Worm (Caenorhabditis elegans) whole organism, L3 larva: Measurements from ENCODE around the gene srbc-48.
"Not testable (repeated sequence)": the region's sequence is repeated elsewhere in the genome, so short reads cannot be mapped to it uniquely, and the experiment has no call there.

Experiments used
- R02D3.7 ChIP-seq: fragments of 150-350 bp; optimal IDR thresholded peaks from 2 replicates; lab custom pipeline; 2014; ENCODE audit warnings: missing biosample characterization, missing genetic modification characterization
- ZK546.5 ChIP-seq: sonication (generic microtip); optimal IDR thresholded peaks from 2 replicates; lab custom pipeline; 2017; ENCODE audit warnings: missing biosample characterization, missing genetic modification characterization
- aly-2 ChIP-seq: fragments of 150-350 bp; optimal IDR thresholded peaks from 2 replicates; lab custom pipeline; 2014; ENCODE audit warnings: missing biosample characterization, missing genetic modification characterization
- ceh-28 ChIP-seq: fragments of 150-350 bp; optimal IDR thresholded peaks from 2 replicates; lab custom pipeline; 2014; ENCODE audit warnings: missing biosample characterization, missing genetic modification reagents, missing genetic modification characterization
- ceh-82 ChIP-seq: fragments of 150-350 bp; optimal IDR thresholded peaks from 2 replicates; lab custom pipeline; 2014; ENCODE audit warnings: missing biosample characterization, missing genetic modification characterization
- ceh-9 ChIP-seq: sonication (generic microtip); optimal IDR thresholded peaks from 2 replicates; lab custom pipeline; 2018; ENCODE audit warnings: missing biosample characterization, missing genetic modification characterization
- egl-5 ChIP-seq: fragments of 150-350 bp; optimal IDR thresholded peaks from 2 replicates; lab custom pipeline; 2017; ENCODE audit warnings: missing biosample characterization, missing genetic modification reagents, missing genetic modification characterization, inconsistent platforms
- elt-1 ChIP-seq: fragments of 150-350 bp; optimal IDR thresholded peaks from 2 replicates; lab custom pipeline; 2014; ENCODE audit warnings: missing biosample characterization, missing genetic modification characterization
- elt-2 ChIP-seq: sonication (generic microtip); optimal IDR thresholded peaks from 2 replicates; lab custom pipeline; 2016; ENCODE audit warnings: missing genetic modification reagents, mild to moderate bottlenecking, missing genetic modification characterization, missing compliant biosample characterization
- hmg-11 ChIP-seq: sonication (generic microtip); optimal IDR thresholded peaks from 2 replicates; lab custom pipeline; 2016; ENCODE audit warnings: missing genetic modification characterization, missing compliant biosample characterization
- jun-1 ChIP-seq: fragments of 150-350 bp; optimal IDR thresholded peaks from 2 replicates; lab custom pipeline; 2014; ENCODE audit warnings: missing biosample characterization, missing genetic modification reagents, missing genetic modification characterization
- lin-39 ChIP-seq: fragments of 150-350 bp; optimal IDR thresholded peaks from 2 replicates; lab custom pipeline; 2018; ENCODE audit warnings: missing biosample characterization, missing genetic modification reagents, missing genetic modification characterization
- lsy-12 ChIP-seq: sonication (generic microtip); optimal IDR thresholded peaks from 2 replicates; lab custom pipeline; 2016; ENCODE audit warnings: mild to moderate bottlenecking, missing genetic modification characterization, missing compliant biosample characterization
- mdl-1 ChIP-seq: fragments of 150-350 bp; optimal IDR thresholded peaks from 2 replicates; lab custom pipeline; 2014; ENCODE audit warnings: missing biosample characterization, missing genetic modification characterization
- nfya-1 ChIP-seq: sonication (generic microtip); optimal IDR thresholded peaks from 2 replicates; lab custom pipeline; 2017; ENCODE audit warnings: missing genetic modification characterization, mild to moderate bottlenecking, missing compliant biosample characterization, antibody characterized with exemption, moderate library complexity; ENCODE audit not compliant: insufficient read depth
- nhr-11 ChIP-seq: fragments of 150-350 bp; optimal IDR thresholded peaks from 2 replicates; lab custom pipeline; 2014; ENCODE audit warnings: missing biosample characterization, missing genetic modification characterization
- nhr-12 ChIP-seq: fragments of 150-350 bp; optimal IDR thresholded peaks from 2 replicates; lab custom pipeline; 2014; ENCODE audit warnings: missing biosample characterization, missing genetic modification characterization
- nhr-23 ChIP-seq: fragments of 150-350 bp; optimal IDR thresholded peaks from 2 replicates; lab custom pipeline; 2014; ENCODE audit warnings: missing biosample characterization, missing genetic modification reagents, missing genetic modification characterization
- nhr-25 ChIP-seq: sonication (generic microtip); optimal IDR thresholded peaks from 2 replicates; lab custom pipeline; 2017; ENCODE audit warnings: missing biosample characterization, missing genetic modification characterization
- nhr-28 ChIP-seq: fragments of 150-350 bp; optimal IDR thresholded peaks from 2 replicates; lab custom pipeline; 2014; ENCODE audit warnings: missing biosample characterization, missing genetic modification characterization
- nhr-43 ChIP-seq: sonication (generic microtip); optimal IDR thresholded peaks from 2 replicates; lab custom pipeline; 2016; ENCODE audit warnings: mild to moderate bottlenecking, missing genetic modification characterization, missing compliant biosample characterization; ENCODE audit not compliant: poor library complexity, severe bottlenecking
- nhr-67 ChIP-seq: fragments of 150-350 bp; optimal IDR thresholded peaks from 2 replicates; lab custom pipeline; 2014; ENCODE audit warnings: missing biosample characterization, missing genetic modification characterization
- nhr-76 ChIP-seq: fragments of 150-350 bp; sonication (generic microtip); optimal IDR thresholded peaks from 5 replicates; lab custom pipeline; 2014; ENCODE audit warnings: missing biosample characterization, missing genetic modification characterization
- nhr-77 ChIP-seq: fragments of 150-350 bp; optimal IDR thresholded peaks from 2 replicates; lab custom pipeline; 2014; ENCODE audit warnings: missing biosample characterization, missing genetic modification characterization
- pha-4 ChIP-seq: fragments of 150-350 bp; optimal IDR thresholded peaks from 2 replicates; lab custom pipeline; 2014; ENCODE audit warnings: missing biosample characterization, missing genetic modification reagents, missing genetic modification characterization
- pqm-1 ChIP-seq: fragments of 150-350 bp; optimal IDR thresholded peaks from 2 replicates; lab custom pipeline; 2017; ENCODE audit warnings: missing biosample characterization, missing genetic modification characterization, inconsistent platforms
- sea-2 ChIP-seq: fragments of 150-350 bp; sonication (generic microtip); optimal IDR thresholded peaks from 4 replicates; lab custom pipeline; 2014; ENCODE audit warnings: missing biosample characterization, missing genetic modification reagents, missing genetic modification characterization
- skn-1 ChIP-seq: fragments of 150-350 bp; optimal IDR thresholded peaks from 2 replicates; lab custom pipeline; 2014; ENCODE audit warnings: missing biosample characterization, missing genetic modification characterization
- snpc-4 ChIP-seq: fragments of 150-350 bp; optimal IDR thresholded peaks from 2 replicates; lab custom pipeline; 2014; ENCODE audit warnings: missing biosample characterization, missing genetic modification characterization
- unc-62 ChIP-seq: fragments of 150-350 bp; sonication (generic microtip); optimal IDR thresholded peaks from 4 replicates; lab custom pipeline; 2014; ENCODE audit warnings: missing biosample characterization, missing genetic modification reagents, missing genetic modification characterization
- zag-1 ChIP-seq: fragments of 150-350 bp; optimal IDR thresholded peaks from 2 replicates; lab custom pipeline; 2014; ENCODE audit warnings: missing biosample characterization, missing genetic modification characterization
- ztf-4 ChIP-seq: fragments of 150-350 bp; optimal IDR thresholded peaks from 2 replicates; lab custom pipeline; 2014; ENCODE audit warnings: missing biosample characterization, missing genetic modification characterization

The srbc-48 gene

DNA sequence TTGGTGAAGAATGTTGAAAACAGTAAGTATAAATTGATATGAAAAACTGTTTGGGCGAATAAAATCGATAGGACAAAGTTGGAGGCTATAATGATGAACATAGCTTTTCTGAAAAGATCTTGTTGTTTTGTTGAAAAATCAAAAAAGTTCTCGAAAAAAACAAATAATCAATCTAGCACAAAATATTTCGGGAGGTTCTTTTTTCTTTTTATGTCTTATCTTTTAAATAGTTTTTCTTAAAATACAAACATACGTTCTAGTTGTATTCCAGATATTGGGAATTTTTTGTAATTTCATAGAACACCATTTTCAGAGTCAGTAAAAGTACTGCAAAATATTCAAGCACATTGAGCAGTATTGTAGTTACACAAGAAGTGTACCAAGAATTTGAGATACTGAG lies 9.8 kb downstream of the srbc-48 start, which contains the start of gene srbc-55:
srbc-55 (minus strand) TSS at position 101 of the 400 bp plus-strand sequence.
- TF ChIP-seq aly-2 (tag; lab: Kevin White, UChicago) = no peak
- no peak for TF ChIP-seq pqm-1 (tag; lab: Kevin White, UChicago)
- TF ChIP-seq, all 47 proteins: peak for 0

DNA sequence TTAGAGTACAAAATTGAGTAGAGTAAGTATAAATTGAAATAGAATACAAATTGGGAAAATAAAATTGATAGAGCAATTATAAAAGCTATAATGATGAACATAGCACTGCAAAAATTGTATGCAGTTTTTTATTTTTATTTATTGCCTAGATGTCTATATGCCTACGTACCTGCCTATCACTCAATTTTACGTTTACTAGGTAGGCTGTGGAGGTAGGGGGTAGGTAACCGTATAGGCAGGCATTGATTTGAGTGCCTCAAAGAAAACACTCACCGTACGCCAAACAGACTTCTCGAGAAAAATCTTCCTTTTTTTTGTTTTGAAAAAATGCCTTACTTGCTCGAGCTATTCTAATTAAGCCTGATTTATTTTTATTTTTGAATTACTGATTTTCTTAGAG lies 11.5 kb downstream of the srbc-48 start, which contains the start of gene srbc-56:
srbc-56 (minus strand) TSS at position 101 of the 400 bp plus-strand sequence.
- TF ChIP-seq nhr-28 (tag; lab: Kevin White, UChicago) (no peak), mdl-1 (tag; lab: Kevin White, UChicago) (no peak), jun-1 (tag; lab: Kevin White, UChicago) (no peak), nhr-67 (no peak), R02D3.7 (tag; lab: Kevin White, UChicago) (no peak), aly-2 (tag; lab: Kevin White, UChicago) (no peak), nhr-76 (no peak), nhr-77 (tag; lab: Kevin White, UChicago) (no peak), ceh-9 (tag; lab: Kevin White, UChicago) (no peak), ceh-82 (no peak)
- TF ChIP-seq, all 47 proteins: peak for 0

DNA sequence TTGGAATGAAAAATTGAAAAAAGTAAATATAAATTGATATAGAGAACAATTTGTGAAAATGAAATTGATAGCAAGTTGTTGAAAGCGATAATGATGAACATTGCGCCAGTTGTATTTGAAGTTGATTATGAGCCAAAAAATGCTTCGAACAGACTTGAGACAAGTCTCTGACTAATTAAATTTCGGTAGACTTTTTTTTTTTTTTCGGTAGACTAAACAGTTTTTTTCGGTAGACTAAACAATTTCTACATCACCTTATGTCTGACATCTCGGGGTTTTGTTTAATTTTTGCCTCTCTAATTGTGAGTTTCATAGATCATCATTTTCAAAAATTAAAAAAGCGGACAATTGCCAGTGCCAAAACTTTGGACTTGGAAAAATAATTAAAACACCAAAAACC lies 13.5 kb downstream of the srbc-48 start, which contains the start of gene srbc-54:
srbc-54 (minus strand) TSS at position 101 of the 400 bp plus-strand sequence.
- TF ChIP-seq lsy-12 (tag; lab: Kevin White, UChicago) = no peak
- no peak for TF ChIP-seq egl-5 (tag; lab: Kevin White, UChicago)
- TF ChIP-seq, all 47 proteins: peak for 0

DNA sequence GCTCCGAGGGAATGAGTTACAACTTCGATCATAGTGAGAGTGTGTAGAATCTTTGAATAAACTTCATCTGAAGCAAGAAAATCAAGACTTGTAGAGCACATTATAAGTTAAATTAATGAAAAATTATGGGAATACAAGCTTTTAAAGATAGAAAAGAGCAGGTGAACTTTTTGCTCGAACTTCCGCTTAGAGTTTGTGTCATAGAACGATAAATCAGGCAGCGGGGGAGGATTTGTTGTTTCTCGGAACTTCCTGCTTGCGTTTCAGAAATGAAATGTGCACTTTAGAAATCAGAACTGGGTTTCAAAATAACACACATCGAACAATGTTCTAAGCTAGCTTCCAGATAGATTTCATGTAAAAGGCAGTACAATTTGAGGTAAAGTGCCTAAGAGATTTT lies 21.0 kb downstream of the srbc-48 start, which contains the start of gene srh-149:
srh-149 (minus strand) TSS at position 101 of the 400 bp plus-strand sequence.
- TF ChIP-seq ZK546.5 = no peak
- no peak for TF ChIP-seq nhr-77 (tag; lab: Kevin White, UChicago)
- no peak for TF ChIP-seq hmg-11 (tag; lab: Kevin White, UChicago)
- no peak for TF ChIP-seq snpc-4 (tag; lab: Kevin White, UChicago)
- TF ChIP-seq nhr-23 (tag; lab: Kevin White, UChicago) = no peak
- TF ChIP-seq nhr-12 (tag; lab: Kevin White, UChicago) = no peak
- TF ChIP-seq nfya-1 (tag; lab: Kevin White, UChicago) = no peak
- no peak for TF ChIP-seq nhr-28 (tag; lab: Kevin White, UChicago)
- no peak for TF ChIP-seq zag-1 (tag; lab: Kevin White, UChicago)
- no peak for TF ChIP-seq skn-1 (tag; lab: Kevin White, UChicago)
- TF ChIP-seq unc-62 (GFP tag; lab: Kevin White, UChicago) = no peak
- no peak for TF ChIP-seq ztf-4

DNA sequence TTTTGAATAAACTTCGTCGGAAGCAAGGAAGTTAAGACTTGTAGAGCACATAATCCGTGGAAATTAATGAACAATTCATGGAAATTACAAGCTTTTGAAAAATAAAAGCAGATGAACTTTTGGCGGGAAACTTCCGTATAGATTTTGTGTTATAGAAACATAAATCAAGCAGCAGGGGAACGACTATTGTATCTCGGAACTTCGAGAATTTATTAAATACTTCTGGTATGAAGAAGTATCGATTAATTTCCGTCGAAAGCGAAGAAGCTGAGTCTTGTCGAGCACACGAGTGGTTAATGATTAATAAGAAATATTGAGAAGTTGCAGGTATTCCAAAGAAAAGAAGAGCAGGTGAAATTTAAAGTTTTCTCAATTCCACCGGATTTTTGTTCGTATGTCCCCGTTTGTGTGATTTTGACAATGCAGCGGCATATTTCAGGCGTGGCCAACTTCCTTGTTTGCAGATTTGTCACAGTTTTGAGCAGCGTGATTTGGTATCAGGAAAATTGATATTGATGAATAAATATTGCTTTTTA lies 30.3 kb downstream of the srbc-48 start, which contains the start of gene srh-147:
srh-147 (minus strand) TSS at position 51 of the 536 bp plus-strand sequence.
- not testable (repeated sequence) for TF ChIP-seq nhr-67; pha-4 (tag; lab: Kevin White, UChicago); nhr-28 (tag; lab: Kevin White, UChicago)

DNA sequence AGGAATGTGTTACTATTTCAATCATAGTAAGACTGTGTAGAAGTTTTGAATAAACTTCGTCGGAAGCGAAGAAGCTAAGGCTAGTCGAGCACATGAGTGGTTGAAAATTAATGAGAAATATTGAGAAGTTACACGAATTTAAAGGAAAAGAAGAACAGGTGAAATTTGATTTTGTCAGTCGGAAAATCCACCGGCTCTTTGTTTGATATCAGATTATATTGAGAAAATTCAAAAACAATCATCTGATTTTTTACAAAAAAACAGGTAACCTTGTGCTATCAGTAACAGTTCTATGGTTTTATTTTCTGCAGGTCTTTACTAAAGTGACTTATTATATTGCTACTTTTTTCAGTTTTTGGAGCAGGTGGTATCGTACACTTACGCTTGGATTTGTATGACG lies 38.2 kb downstream of the srbc-48 start, which contains the start of gene srh-148:
srh-148 (minus strand) TSS at position 101 of the 400 bp plus-strand sequence.
- TF ChIP-seq nfya-1 (tag; lab: Kevin White, UChicago) = no peak
- TF ChIP-seq nhr-43 (tag; lab: Kevin White, UChicago) = no peak
- no peak for TF ChIP-seq ztf-4
- no peak for TF ChIP-seq elt-1
- TF ChIP-seq sea-2 (GFP tag; lab: Kevin White, UChicago) = no peak
- TF ChIP-seq R02D3.7 (tag; lab: Kevin White, UChicago) = no peak
- TF ChIP-seq nhr-25 (tag; lab: Kevin White, UChicago) = no peak
- no peak for TF ChIP-seq ZK546.5
- TF ChIP-seq lin-39 (tag; lab: Kevin White, UChicago) = no peak
- TF ChIP-seq ceh-28 (tag; lab: Kevin White, UChicago) = no peak
- TF ChIP-seq nhr-11 (tag; lab: Kevin White, UChicago) = no peak
- TF ChIP-seq egl-5 (tag; lab: Kevin White, UChicago) = no peak
- TF ChIP-seq nhr-28 (tag; lab: Kevin White, UChicago) = no peak
- no peak for TF ChIP-seq ceh-82
- no peak for TF ChIP-seq elt-2 (tag; lab: Kevin White, UChicago)
- TF ChIP-seq, all 47 proteins: peak for 0
